Worm (Caenorhabditis elegans) whole organism, L4 larva: ENCODE results near the gene F21D5.6.
A peak's percentile ranks its signal among the peaks of the same experiment; 100 is the strongest.

Experiments used
- F10B5.3 ChIP-seq: sonication (generic microtip); optimal IDR thresholded peaks from 2 replicates; lab custom pipeline; 2016; ENCODE audit warnings: mild to moderate bottlenecking, missing genetic modification characterization, missing compliant biosample characterization
- F37D6.2 ChIP-seq: sonication (generic microtip); optimal IDR thresholded peaks from 2 replicates; lab custom pipeline; 2016; ENCODE audit warnings: mild to moderate bottlenecking, missing genetic modification characterization, missing compliant biosample characterization
- F44E2.7 ChIP-seq: fragments of 200-800 bp; sonication (Bioruptor generic); IDR thresholded peaks from 2 replicates; pipeline ENCODE4 v2.1.2; 2022; ENCODE audit warnings: missing genetic modification characterization, missing compliant biosample characterization
- F49E8.2 ChIP-seq: sonication (generic microtip); optimal IDR thresholded peaks from 2 replicates; lab custom pipeline; 2016; ENCODE audit warnings: missing compliant biosample characterization, mild to moderate bottlenecking, missing genetic modification characterization, borderline replicate concordance
- R02D3.7 ChIP-seq: fragments of 150-350 bp; sonication (generic microtip); optimal IDR thresholded peaks from 3 replicates; lab custom pipeline; 2014; ENCODE audit warnings: missing biosample characterization, missing genetic modification characterization
- Y48G9A.11 ChIP-seq: fragments of 200-800 bp; sonication (Bioruptor generic); IDR thresholded peaks from 2 replicates; pipeline ENCODE4 v1.3.6; 2022; ENCODE audit warnings: missing genetic modification reagents, missing genetic modification characterization, missing compliant biosample characterization
- Y5F2A.4 ChIP-seq: fragments of 200-800 bp; sonication (Bioruptor generic); optimal IDR thresholded peaks from 2 replicates; lab custom pipeline; 2018; ENCODE audit warnings: mild to moderate bottlenecking, missing genetic modification characterization, missing compliant biosample characterization
- ZK337.2 ChIP-seq: fragments of 200-800 bp; sonication (Bioruptor generic); IDR thresholded peaks from 2 replicates; pipeline ENCODE4 v1.3.6; 2022; ENCODE audit warnings: missing genetic modification reagents, missing genetic modification characterization, missing compliant biosample characterization
- ZK546.5 ChIP-seq, 2 experiments: sonication (generic microtip); optimal IDR thresholded peaks; 2 replicates each; lab custom pipeline; 2017; ENCODE audit warnings: missing biosample characterization in 2 of 2, missing genetic modification characterization in 2 of 2
- aha-1 ChIP-seq: fragments of 150-350 bp; peaks from one replicate; lab custom pipeline; 2014; ENCODE audit warnings: missing biosample characterization, missing genetic modification characterization
- attf-4 ChIP-seq: sonication (generic microtip); optimal IDR thresholded peaks from 3 replicates; lab custom pipeline; 2017; ENCODE audit warnings: missing biosample characterization, missing genetic modification characterization
- ceh-28 ChIP-seq: fragments of 150-350 bp; optimal IDR thresholded peaks from 2 replicates; lab custom pipeline; 2014; ENCODE audit warnings: missing biosample characterization, missing genetic modification reagents, missing genetic modification characterization
- ceh-32 ChIP-seq: sonication (generic microtip); optimal IDR thresholded peaks from 2 replicates; lab custom pipeline; 2016; ENCODE audit warnings: mild to moderate bottlenecking, missing genetic modification characterization, missing compliant biosample characterization; ENCODE audit not compliant: poor library complexity
- ceh-62 ChIP-seq: sonication (generic microtip); optimal IDR thresholded peaks from 2 replicates; lab custom pipeline; 2017; ENCODE audit warnings: missing biosample characterization, missing genetic modification characterization
- cey-2 ChIP-seq: sonication (generic microtip); optimal IDR thresholded peaks from 3 replicates; lab custom pipeline; 2017; ENCODE audit warnings: missing genetic modification characterization, mild to moderate bottlenecking, missing compliant biosample characterization, antibody characterized with exemption, borderline replicate concordance; ENCODE audit not compliant: insufficient read depth
- ctbp-1 ChIP-seq: fragments of 200-800 bp; sonication (Bioruptor generic); IDR thresholded peaks from 2 replicates; pipeline ENCODE4 v1.3.6; 2022; ENCODE audit warnings: missing genetic modification reagents, missing genetic modification characterization, missing compliant biosample characterization
- daf-12 ChIP-seq: fragments of 150-350 bp; optimal IDR thresholded peaks from 2 replicates; lab custom pipeline; 2014; ENCODE audit warnings: missing biosample characterization, missing genetic modification reagents, missing genetic modification characterization
- daf-19 ChIP-seq: fragments of 200-800 bp; sonication (Bioruptor generic); conservative IDR thresholded peaks from 2 replicates; pipeline ENCODE4 v1.3.6; 2022; ENCODE audit warnings: missing genetic modification characterization, missing compliant biosample characterization
- dmd-8 ChIP-seq: fragments of 200-800 bp; sonication (Bioruptor generic); IDR thresholded peaks from 2 replicates; pipeline ENCODE4 v1.3.6; 2022; ENCODE audit warnings: missing genetic modification characterization, missing compliant biosample characterization
- dmd-9 ChIP-seq: fragments of 200-800 bp; sonication (Bioruptor generic); IDR thresholded peaks from 2 replicates; pipeline ENCODE4 v1.3.6; 2022; ENCODE audit warnings: missing genetic modification reagents, missing genetic modification characterization, missing compliant biosample characterization
- fkh-10 ChIP-seq: fragments of 150-350 bp; optimal IDR thresholded peaks from 2 replicates; lab custom pipeline; 2014; ENCODE audit warnings: missing biosample characterization, missing genetic modification reagents, missing genetic modification characterization
- hif-1 ChIP-seq, 2 experiments: sonication (generic microtip); optimal IDR thresholded peaks; 2 replicates each; lab custom pipeline; 2016 to 2017; ENCODE audit warnings: missing compliant biosample characterization in 2 of 2, missing genetic modification characterization in 2 of 2, missing genetic modification reagents in 2 of 2, missing genotype in 2 of 2, mild to moderate bottlenecking in 1 of 2
- hlh-30 ChIP-seq: sonication (generic microtip); optimal IDR thresholded peaks from 2 replicates; lab custom pipeline; 2017; ENCODE audit warnings: antibody characterized with exemption, mild to moderate bottlenecking, missing genetic modification characterization, missing compliant biosample characterization; ENCODE audit not compliant: insufficient read depth
- lin-1 ChIP-seq: fragments of 200-800 bp; sonication (Bioruptor generic); IDR thresholded peaks from 2 replicates; pipeline ENCODE4 v1.3.6; 2022; ENCODE audit warnings: missing genetic modification reagents, missing genetic modification characterization, missing compliant biosample characterization
- lin-15B ChIP-seq: fragments of 150-350 bp; sonication (generic microtip); optimal IDR thresholded peaks from 3 replicates; lab custom pipeline; 2014; ENCODE audit warnings: missing biosample characterization, missing genetic modification characterization
- mdl-1 ChIP-seq, 2 experiments: fragments of 150-350 bp in 1 of 2; sonication (generic microtip) in 1 of 2; optimal IDR thresholded peaks; 2 replicates each; lab custom pipeline; 2014 to 2017; ENCODE audit warnings: missing biosample characterization in 2 of 2, missing genetic modification characterization in 2 of 2
- nhr-25 ChIP-seq: sonication (generic microtip); optimal IDR thresholded peaks from 2 replicates; lab custom pipeline; 2017; ENCODE audit warnings: missing genetic modification characterization, mild to moderate bottlenecking, missing compliant biosample characterization, antibody characterized with exemption, moderate library complexity, borderline replicate concordance; ENCODE audit not compliant: insufficient read depth
- nhr-28 ChIP-seq: fragments of 150-350 bp; optimal IDR thresholded peaks from 2 replicates; lab custom pipeline; 2014; ENCODE audit warnings: missing biosample characterization, missing genetic modification characterization
- nhr-6 ChIP-seq: fragments of 150-350 bp; optimal IDR thresholded peaks from 2 replicates; lab custom pipeline; 2014; ENCODE audit warnings: missing biosample characterization, missing genetic modification characterization
- nhr-76 ChIP-seq: fragments of 150-350 bp; optimal IDR thresholded peaks from 2 replicates; lab custom pipeline; 2014; ENCODE audit warnings: missing biosample characterization, missing genetic modification characterization
- rbr-2 ChIP-seq: sonication (generic microtip); optimal IDR thresholded peaks from 2 replicates; lab custom pipeline; 2016; ENCODE audit warnings: missing genotype, missing genetic modification characterization, missing compliant biosample characterization
- skn-1 ChIP-seq: fragments of 150-350 bp; optimal IDR thresholded peaks from 2 replicates; lab custom pipeline; 2014; ENCODE audit warnings: missing biosample characterization, missing genetic modification characterization
- spr-3 ChIP-seq: fragments of 200-800 bp; sonication (Bioruptor generic); optimal IDR thresholded peaks from 2 replicates; lab custom pipeline; 2018; ENCODE audit warnings: mild to moderate bottlenecking, missing genetic modification characterization, missing compliant biosample characterization
- tra-1 ChIP-seq: fragments of 200-800 bp; sonication (Bioruptor generic); IDR thresholded peaks from 2 replicates; pipeline ENCODE4 v1.3.6; 2022; ENCODE audit warnings: missing genetic modification reagents, missing genetic modification characterization, missing compliant biosample characterization
- unc-130 ChIP-seq: sonication (generic microtip); optimal IDR thresholded peaks from 2 replicates; lab custom pipeline; 2016; ENCODE audit warnings: missing genetic modification reagents, missing genetic modification characterization, missing compliant biosample characterization
- unc-62 ChIP-seq, 3 experiments: fragments of 150-350 bp in 1 of 3; sonication (generic microtip); optimal IDR thresholded peaks in 2 of 3; peaks in 1 of 3; 1 replicate in 1 of 3; 2 replicates in 2 of 3; lab custom pipeline; 2014 to 2017; ENCODE audit warnings: missing biosample characterization in 3 of 3, missing genetic modification characterization in 3 of 3, missing genetic modification reagents in 3 of 3, missing genotype in 1 of 3
- zfp-2 ChIP-seq: sonication (generic microtip); optimal IDR thresholded peaks from 2 replicates; lab custom pipeline; 2016; ENCODE audit warnings: mild to moderate bottlenecking, missing genetic modification characterization, missing compliant biosample characterization
- ztf-11 ChIP-seq: fragments of 150-350 bp; optimal IDR thresholded peaks from 2 replicates; lab custom pipeline; 2014; ENCODE audit warnings: missing biosample characterization, missing genetic modification characterization
- ztf-7 ChIP-seq: fragments of 150-350 bp; optimal IDR thresholded peaks from 2 replicates; lab custom pipeline; 2014; ENCODE audit warnings: missing biosample characterization, missing genetic modification characterization

Gene F21D5.6

ce11 chrIV:8782172-8782571 lies 41.0 kb upstream of the F21D5.6 start (continued):
- TF ChIP-seq hif-1 (tag; optimal IDR thresholded peaks at IDR 0.05; lab: Kevin White, UChicago) (peak in 1 of 2 experiments; percentile 54), ztf-11 (no peak), aha-1 (tag; lab: Kevin White, UChicago) (peak; percentile 94), spr-3 (no peak), ZK337.2 (no peak), ctbp-1 (GFP tag; lab: Robert Waterston, UW) (no peak), ZK546.5 (tag; optimal IDR thresholded peaks at IDR 0.05; lab: Kevin White, UChicago) (no peak), lin-1 (GFP tag; lab: Robert Waterston, UW) (no peak), daf-12 (no peak), cey-2 (tag; lab: Kevin White, UChicago) (no peak), mdl-1 (tag; optimal IDR thresholded peaks at IDR 0.05; lab: Kevin White, UChicago) (peak in 1 of 2 experiments; percentile 88), F49E8.2 (tag; lab: Kevin White, UChicago) (no peak), Y5F2A.4 (GFP tag; lab: Kevin White, UChicago) (no peak), ceh-62 (tag; lab: Kevin White, UChicago) (no peak), dmd-8 (GFP tag; lab: Robert Waterston, UW) (no peak), unc-62 (GFP tag; optimal IDR thresholded peaks at IDR 0.05 in 1 of 2; lab: Kevin White, UChicago) (peak in 1 of 2 experiments; percentile 98), unc-62 (tag; optimal IDR thresholded peaks at IDR 0.05; lab: Kevin White, UChicago) (no peak)
- TF ChIP-seq, all 104 proteins: peak for 22

ce11 chrIV:8778045-8778444 lies 36.9 kb upstream of the F21D5.6 start, which contains the start of gene C33D9.6:
C33D9.6 (minus strand) TSS chrIV:8778145.
- TF ChIP-seq F44E2.7 (GFP tag; lab: Robert Waterston, UW): no peak
- peak; percentile 50 for TF ChIP-seq aha-1 (tag; lab: Kevin White, UChicago)

- TF ChIP-seq spr-3 (no peak), tra-1 (GFP tag; lab: Robert Waterston, UW) (no peak), F10B5.3 (tag; lab: Kevin White, UChicago) (no peak), R02D3.7 (no peak), ztf-11 (no peak)
These were observed 31.6 kb upstream of the F21D5.6 start, which contains the start of gene F20C5.6 for ce11 chrIV:8772800-8773256. F20C5.6 (minus strand) TSS chrIV:8773206.

- TF ChIP-seq hlh-30 (tag; lab: Kevin White, UChicago) (no peak), ceh-32 (tag; lab: Kevin White, UChicago) (no peak), spr-3 (no peak), zfp-2 (tag; lab: Kevin White, UChicago) (no peak), nhr-25 (tag; lab: Kevin White, UChicago) (no peak), ztf-7 (tag; lab: Kevin White, UChicago) (no peak), aha-1 (tag; lab: Kevin White, UChicago) (peak; percentile 39)
These were observed 28.4 kb upstream of the F21D5.6 start, which contains the start of gene F20C5.5 for ce11 chrIV:8769539-8769938. F20C5.5 (minus strand) TSS chrIV:8769639.

DNA sequence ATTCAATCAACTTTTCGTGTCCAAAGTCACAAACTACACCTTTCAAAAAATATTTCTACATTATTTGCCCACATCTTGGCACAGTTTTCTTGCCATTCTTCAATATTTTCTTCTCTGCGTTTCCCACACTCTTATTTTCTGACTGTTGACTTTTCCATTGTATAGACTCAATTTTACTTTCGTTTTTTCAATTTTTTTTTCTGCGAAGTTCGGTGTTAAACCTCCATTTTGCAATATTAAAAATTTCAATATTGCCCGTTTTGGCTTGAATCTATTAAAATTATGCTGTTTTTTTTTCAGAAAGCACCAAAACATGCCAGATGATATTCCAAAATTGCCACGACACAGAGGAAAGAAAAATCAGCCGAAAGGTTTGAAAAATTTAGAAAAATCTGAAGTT lies 23.4 kb upstream of the F21D5.6 start, which contains the start of gene cdc-50.B:
cdc-50.B (plus strand) TSS at position 301 of the 400 bp plus-strand sequence.
- TF ChIP-seq nhr-28 (tag; lab: Kevin White, UChicago) (peak; percentile 27), daf-19 (GFP tag; lab: Robert Waterston, UW) (no peak)

DNA sequence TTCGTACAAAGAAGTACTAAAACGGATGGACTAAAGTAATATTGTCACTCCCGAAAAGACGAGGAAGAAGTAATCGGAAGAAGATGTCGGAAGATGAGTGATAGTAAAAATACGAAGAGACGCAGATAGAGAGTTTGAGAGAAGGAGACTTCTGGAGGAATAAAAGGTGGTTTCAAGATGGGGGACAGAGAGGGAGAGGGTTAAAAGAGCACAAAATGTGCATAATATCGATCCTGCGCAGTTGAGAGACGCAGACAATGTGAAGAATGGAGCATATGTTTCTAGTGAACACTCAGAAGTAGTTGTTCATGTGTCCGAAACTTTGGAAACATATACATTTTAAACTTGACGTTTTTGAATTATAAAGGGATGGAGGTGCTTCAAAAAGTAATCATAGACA lies 21.3 kb upstream of the F21D5.6 start:
- no peak for TF ChIP-seq mdl-1 (tag; optimal IDR thresholded peaks at IDR 0.05; lab: Kevin White, UChicago)
- peak; percentile 61 for TF ChIP-seq ctbp-1 (GFP tag; lab: Robert Waterston, UW)
- peak in 1 of 2 experiments; percentile 98 for TF ChIP-seq unc-62 (GFP tag; optimal IDR thresholded peaks at IDR 0.05 in 1 of 2; lab: Kevin White, UChicago)
- TF ChIP-seq unc-62 (tag; optimal IDR thresholded peaks at IDR 0.05; lab: Kevin White, UChicago): no peak
- TF ChIP-seq nhr-76 (tag; lab: Kevin White, UChicago): no peak
- peak; percentile 62 for TF ChIP-seq rbr-2
- TF ChIP-seq unc-130 (GFP tag; lab: Kevin White, UChicago): no peak
- TF ChIP-seq skn-1 (tag; lab: Kevin White, UChicago): no peak
- TF ChIP-seq tra-1 (GFP tag; lab: Robert Waterston, UW): no peak
- no peak for TF ChIP-seq F37D6.2 (tag; lab: Kevin White, UChicago)
- no peak for TF ChIP-seq Y48G9A.11 (GFP tag; lab: Robert Waterston, UW)
- peak; percentile 94 for TF ChIP-seq fkh-10 (GFP tag; lab: Kevin White, UChicago)
- no peak for TF ChIP-seq dmd-9 (GFP tag; lab: Robert Waterston, UW)
- TF ChIP-seq ceh-28 (tag; lab: Kevin White, UChicago): peak; percentile 16
- TF ChIP-seq attf-4 (tag; lab: Kevin White, UChicago): no peak
- no peak for TF ChIP-seq hif-1 (tag; optimal IDR thresholded peaks at IDR 0.05; lab: Kevin White, UChicago)
- TF ChIP-seq nhr-6: peak; percentile 13
- no peak for TF ChIP-seq dmd-8 (GFP tag; lab: Robert Waterston, UW)
- TF ChIP-seq aha-1 (tag; lab: Kevin White, UChicago): peak; percentile 32
- no peak for TF ChIP-seq lin-15B (tag; lab: Kevin White, UChicago)
